Worm (Caenorhabditis elegans) whole organism, L2 larva: ENCODE measurements around the gene F09E5.3.

Source experiments
- C34F6.9 ChIP-seq: fragments of 150-350 bp; optimal IDR thresholded peaks from 2 replicates; lab custom pipeline; 2014; ENCODE audit warnings: missing biosample characterization, missing genetic modification characterization
- R02D3.7 ChIP-seq: fragments of 150-350 bp; optimal IDR thresholded peaks from 2 replicates; lab custom pipeline; 2014; ENCODE audit warnings: missing biosample characterization, missing genetic modification characterization
- alr-1 ChIP-seq: fragments of 150-350 bp; optimal IDR thresholded peaks from 2 replicates; lab custom pipeline; 2014; ENCODE audit warnings: missing biosample characterization, missing genetic modification characterization
- ama-1 ChIP-seq: fragments of 150-350 bp; optimal IDR thresholded peaks from 2 replicates; lab custom pipeline; 2018; ENCODE audit warnings: inconsistent platforms
- blmp-1 ChIP-seq: sonication (generic microtip); optimal IDR thresholded peaks from 2 replicates; lab custom pipeline; 2017; ENCODE audit warnings: missing genetic modification characterization, mild to moderate bottlenecking, missing compliant biosample characterization, antibody characterized with exemption, moderate library complexity; ENCODE audit not compliant: insufficient read depth
- ceh-16 ChIP-seq: fragments of 150-350 bp; optimal IDR thresholded peaks from 2 replicates; lab custom pipeline; 2014; ENCODE audit warnings: missing biosample characterization, missing genetic modification characterization
- crh-2 ChIP-seq: sonication (generic microtip); optimal IDR thresholded peaks from 2 replicates; lab custom pipeline; 2017; ENCODE audit warnings: missing biosample characterization, missing genetic modification characterization
- dmd-4 ChIP-seq: sonication (generic microtip); optimal IDR thresholded peaks from 2 replicates; lab custom pipeline; 2017; ENCODE audit warnings: missing biosample characterization, missing genetic modification characterization
- elt-3 ChIP-seq: sonication (generic microtip); optimal IDR thresholded peaks from 2 replicates; lab custom pipeline; 2017; ENCODE audit warnings: missing biosample characterization, missing genetic modification characterization
- gmeb-1 ChIP-seq: fragments of 150-350 bp; optimal IDR thresholded peaks from 2 replicates; lab custom pipeline; 2014; ENCODE audit warnings: missing biosample characterization, missing genetic modification characterization
- lin-11 ChIP-seq: fragments of 150-350 bp; sonication (generic microtip); optimal IDR thresholded peaks from 2 replicates; lab custom pipeline; 2014; ENCODE audit warnings: missing biosample characterization, missing genetic modification characterization, inconsistent platforms, mixed read lengths
- lin-13 ChIP-seq: fragments of 150-350 bp; optimal IDR thresholded peaks from 2 replicates; lab custom pipeline; 2014; ENCODE audit warnings: missing biosample characterization, missing genetic modification reagents, missing genetic modification characterization
- lin-39 ChIP-seq: fragments of 150-350 bp; optimal IDR thresholded peaks from 2 replicates; lab custom pipeline; 2014; ENCODE audit warnings: missing biosample characterization, missing genetic modification reagents, missing genetic modification characterization
- lsy-2 ChIP-seq, 2 experiments: fragments of 150-350 bp in 1 of 2; sonication (generic microtip) in 1 of 2; optimal IDR thresholded peaks; 2 replicates each; lab custom pipeline; 2014 to 2017; ENCODE audit warnings: missing biosample characterization in 2 of 2, missing genetic modification characterization in 2 of 2
- nhr-10 ChIP-seq: sonication (generic microtip); optimal IDR thresholded peaks from 2 replicates; lab custom pipeline; 2017; ENCODE audit warnings: missing biosample characterization, missing genetic modification characterization
- nhr-11 ChIP-seq: fragments of 150-350 bp; optimal IDR thresholded peaks from 2 replicates; lab custom pipeline; 2014; ENCODE audit warnings: missing biosample characterization, missing genetic modification characterization
- nhr-12 ChIP-seq: fragments of 150-350 bp; optimal IDR thresholded peaks from 2 replicates; lab custom pipeline; 2014; ENCODE audit warnings: missing biosample characterization, missing genetic modification characterization
- nhr-21 ChIP-seq: fragments of 150-350 bp; optimal IDR thresholded peaks from 2 replicates; lab custom pipeline; 2014; ENCODE audit warnings: missing biosample characterization, missing genetic modification characterization
- nhr-23 ChIP-seq: fragments of 150-350 bp; optimal IDR thresholded peaks from 2 replicates; lab custom pipeline; 2014; ENCODE audit warnings: missing biosample characterization, missing genetic modification reagents, missing genetic modification characterization
- nhr-25 ChIP-seq: fragments of 150-350 bp; sonication (generic microtip); optimal IDR thresholded peaks from 3 replicates; lab custom pipeline; 2014; ENCODE audit warnings: missing biosample characterization, missing genetic modification characterization
- nhr-77 ChIP-seq: fragments of 150-350 bp; optimal IDR thresholded peaks from 2 replicates; lab custom pipeline; 2014; ENCODE audit warnings: missing biosample characterization, missing genetic modification characterization
- peb-1 ChIP-seq: fragments of 150-350 bp; optimal IDR thresholded peaks from 2 replicates; lab custom pipeline; 2014; ENCODE audit warnings: missing biosample characterization, missing genetic modification characterization
- sem-4 ChIP-seq: fragments of 150-350 bp; optimal IDR thresholded peaks from 2 replicates; lab custom pipeline; 2014; ENCODE audit warnings: missing biosample characterization, missing genetic modification reagents, missing genetic modification characterization
- skn-1 ChIP-seq: sonication (generic microtip); optimal IDR thresholded peaks from 2 replicates; lab custom pipeline; 2017; ENCODE audit warnings: missing biosample characterization, missing genetic modification characterization
- snpc-4 ChIP-seq: fragments of 150-350 bp; optimal IDR thresholded peaks from 2 replicates; lab custom pipeline; 2014; ENCODE audit warnings: missing biosample characterization, missing genetic modification characterization
- unc-55 ChIP-seq: fragments of 150-350 bp; sonication (generic microtip); optimal IDR thresholded peaks from 3 replicates; lab custom pipeline; 2014; ENCODE audit warnings: missing biosample characterization, missing genetic modification reagents, missing genetic modification characterization
- unc-62 ChIP-seq: fragments of 150-350 bp; optimal IDR thresholded peaks from 2 replicates; lab custom pipeline; 2014; ENCODE audit warnings: missing biosample characterization, missing genetic modification reagents, missing genetic modification characterization
- zag-1 ChIP-seq: fragments of 150-350 bp; optimal IDR thresholded peaks from 2 replicates; lab custom pipeline; 2014; ENCODE audit warnings: missing biosample characterization, missing genetic modification characterization
- ztf-11 ChIP-seq: sonication (generic microtip); optimal IDR thresholded peaks from 2 replicates; lab custom pipeline; 2017; ENCODE audit warnings: missing biosample characterization, missing genetic modification characterization
- ztf-4 ChIP-seq: fragments of 150-350 bp; optimal IDR thresholded peaks from 2 replicates; lab custom pipeline; 2014; ENCODE audit warnings: missing biosample characterization, missing genetic modification characterization

The F09E5.3 gene

DNA sequence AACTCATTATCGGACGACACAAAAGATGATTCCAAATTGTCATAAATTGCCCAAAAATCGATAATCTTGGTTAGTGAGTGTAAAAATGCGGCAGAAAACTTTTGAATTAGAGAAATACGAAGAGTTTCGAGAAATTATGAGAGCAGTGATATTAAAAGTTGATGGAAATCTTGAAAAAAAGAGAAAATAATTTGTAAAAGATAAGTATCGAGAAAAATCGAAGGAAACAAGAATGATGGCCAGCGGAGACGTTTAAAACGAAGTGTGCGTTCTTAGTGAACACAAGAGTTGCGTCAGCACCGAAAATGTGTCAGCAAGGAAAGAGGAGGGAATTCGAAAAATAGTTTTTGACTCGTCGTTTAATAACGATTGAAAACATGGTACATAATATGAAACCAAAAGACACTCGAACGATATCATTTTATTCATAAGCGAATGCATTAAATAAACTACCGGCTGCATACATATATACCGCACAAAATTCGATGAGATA, 16.1 kb downstream of the F09E5.3 start, which contains the start of gene ndx-6 (continued):
- peak; percentile 68 for TF ChIP-seq ceh-16 (tag; lab: Kevin White, UChicago)
- no peak for TF ChIP-seq lin-39
- peak; percentile 37 for TF ChIP-seq skn-1
- TF ChIP-seq blmp-1 (tag; lab: Kevin White, UChicago): peak; percentile 56
- peak; percentile 60 for TF ChIP-seq sem-4
- TF ChIP-seq ztf-4 (tag; lab: Kevin White, UChicago): peak; percentile 73
- peak; percentile 83 for TF ChIP-seq lin-13 (GFP tag; lab: Kevin White, UChicago)
- peak; percentile 74 for TF ChIP-seq nhr-77 (tag; lab: Kevin White, UChicago)
- TF ChIP-seq nhr-21 (tag; lab: Kevin White, UChicago): peak; percentile 70
- peak; percentile 95 for TF ChIP-seq unc-55 (GFP tag; lab: Kevin White, UChicago)
- peak; percentile 40 for TF ChIP-seq R02D3.7 (tag; lab: Kevin White, UChicago)
- TF ChIP-seq nhr-11 (tag; lab: Kevin White, UChicago): no peak
- peak; percentile 88 for TF ChIP-seq C34F6.9 (tag; lab: Kevin White, UChicago)
- no peak for TF ChIP-seq alr-1 (tag; lab: Kevin White, UChicago)

ce11 chrII:5391447-5391846, 17.6 kb downstream of the F09E5.3 start:
- TF ChIP-seq elt-3 (tag; lab: Kevin White, UChicago) (no peak), ama-1 (lab: Kevin White, UChicago) (no peak), peb-1 (tag; lab: Kevin White, UChicago) (no peak), dmd-4 (tag; lab: Kevin White, UChicago) (no peak), sem-4 (no peak), zag-1 (tag; lab: Kevin White, UChicago) (no peak), lin-39 (no peak), nhr-23 (tag; lab: Kevin White, UChicago) (no peak), lin-11 (no peak)

ce11 chrII:5393090-5393489, 19.3 kb downstream of the F09E5.3 start, which contains the start of gene brap-2:
brap-2 (minus strand) TSS chrII:5393190.
- no peak for TF ChIP-seq dmd-4 (tag; lab: Kevin White, UChicago)

- TF ChIP-seq nhr-23 (tag; lab: Kevin White, UChicago): no peak
- TF ChIP-seq ztf-11 (tag; lab: Kevin White, UChicago): no peak
Measured at ce11 chrII:5395594-5395993, 21.8 kb downstream of the F09E5.3 start, which contains the start of gene pink-1. pink-1 (minus strand) TSS chrII:5395694.

DNA sequence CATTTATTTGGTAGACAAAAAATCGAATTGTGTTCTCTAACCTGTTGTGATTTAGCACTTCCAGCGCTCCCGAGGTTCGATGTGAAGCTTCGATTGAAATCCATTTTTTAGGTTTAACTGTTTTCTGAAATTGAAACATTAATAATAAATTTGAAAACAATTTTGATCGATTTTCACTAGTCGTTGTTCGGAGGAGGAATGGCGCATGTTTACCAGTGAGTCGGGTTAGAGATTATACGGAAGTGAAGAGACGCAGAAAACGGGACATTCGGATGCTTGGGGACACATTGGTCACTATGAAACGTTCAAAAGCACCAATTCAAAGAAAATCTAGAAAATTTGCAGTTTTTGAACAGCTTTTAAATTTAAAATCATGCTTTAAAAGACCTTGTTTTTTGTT, 25.0 kb downstream of the F09E5.3 start, which contains the start of gene fbxl-3:
TSS of gene fbxl-3 (minus strand) at position 124 of the 400 bp plus-strand sequence.
- no peak for TF ChIP-seq C34F6.9 (tag; lab: Kevin White, UChicago)
- no peak for TF ChIP-seq lin-39
- TF ChIP-seq ztf-4 (tag; lab: Kevin White, UChicago): no peak
- no peak for TF ChIP-seq nhr-25
- TF ChIP-seq lin-11: no peak
- no peak for TF ChIP-seq unc-62 (GFP tag; lab: Kevin White, UChicago)
- no peak for TF ChIP-seq nhr-10 (tag; lab: Kevin White, UChicago)
- no peak for TF ChIP-seq lsy-2 (tag; optimal IDR thresholded peaks at IDR 0.05; lab: Kevin White, UChicago)
- TF ChIP-seq dmd-4 (tag; lab: Kevin White, UChicago): no peak
- no peak for TF ChIP-seq nhr-11 (tag; lab: Kevin White, UChicago)
- no peak for TF ChIP-seq elt-3 (tag; lab: Kevin White, UChicago)
- no peak for TF ChIP-seq nhr-12 (tag; lab: Kevin White, UChicago)

DNA sequence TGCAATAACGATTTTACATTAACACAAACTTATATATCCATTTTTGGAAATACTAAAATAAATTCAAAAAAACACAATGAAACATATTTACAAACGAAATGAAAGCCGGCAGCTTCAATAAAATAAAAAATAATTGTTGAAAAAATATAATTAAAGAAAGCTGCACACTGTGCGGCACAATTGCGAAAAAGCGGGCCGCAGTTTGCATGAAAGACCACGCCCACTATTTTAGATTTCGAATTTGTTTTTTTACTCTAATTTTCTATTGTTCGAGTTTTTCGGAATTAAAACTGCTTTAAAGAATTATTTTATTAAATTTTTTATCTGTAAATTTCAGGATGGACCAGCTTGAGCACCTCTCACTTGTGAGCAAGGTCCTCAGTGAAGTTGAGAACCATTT, 25.4 kb downstream of the F09E5.3 start, which contains the start of gene mog-5:
TSS of gene mog-5 (plus strand) at position 338 of the 400 bp plus-strand sequence.
- TF ChIP-seq gmeb-1 (tag; lab: Kevin White, UChicago) (peak; percentile 57), unc-55 (GFP tag; lab: Kevin White, UChicago) (peak; percentile 45), snpc-4 (tag; lab: Kevin White, UChicago) (no peak), C34F6.9 (tag; lab: Kevin White, UChicago) (peak; percentile 8), crh-2 (tag; lab: Kevin White, UChicago) (no peak), sem-4 (peak; percentile 12)
